Worm (Caenorhabditis elegans) whole organism, late embryonic: ENCODE measurements around the gene lgc-53.

ENCODE experiments used
- C08G9.2 ChIP-seq: sonication (generic microtip); optimal IDR thresholded peaks from 2 replicates; lab custom pipeline; 2016; ENCODE audit warnings: mild to moderate bottlenecking, missing genetic modification characterization, moderate library complexity, missing compliant biosample characterization
- F13H6.1 ChIP-seq: sonication (generic microtip); optimal IDR thresholded peaks from 2 replicates; lab custom pipeline; 2016; ENCODE audit warnings: missing genetic modification characterization, missing compliant biosample characterization
- Y22D7AL.16 ChIP-seq: sonication (generic microtip); optimal IDR thresholded peaks from 2 replicates; lab custom pipeline; 2016; ENCODE audit warnings: missing genetic modification characterization, missing compliant biosample characterization
- ahr-1 ChIP-seq: sonication (generic microtip); optimal IDR thresholded peaks from 2 replicates; lab custom pipeline; 2016; ENCODE audit warnings: missing genetic modification characterization, missing compliant biosample characterization
- ama-1 ChIP-seq: fragments of 150-350 bp; optimal IDR thresholded peaks from 2 replicates; lab custom pipeline; 2014
- ceh-18 ChIP-seq: sonication (generic microtip); optimal IDR thresholded peaks from 2 replicates; lab custom pipeline; 2016; ENCODE audit warnings: missing genetic modification characterization, missing compliant biosample characterization
- ceh-19 ChIP-seq: fragments of 200-800 bp; sonication (Bioruptor generic); optimal IDR thresholded peaks from 2 replicates; lab custom pipeline; 2018; ENCODE audit warnings: mild to moderate bottlenecking, missing genetic modification characterization, missing compliant biosample characterization
- ceh-22 ChIP-seq: sonication (generic microtip); optimal IDR thresholded peaks from 2 replicates; lab custom pipeline; 2017; ENCODE audit warnings: missing biosample characterization, missing genetic modification characterization
- ceh-24 ChIP-seq: sonication (generic microtip); optimal IDR thresholded peaks from 2 replicates; lab custom pipeline; 2016; ENCODE audit warnings: mild to moderate bottlenecking, missing genetic modification characterization, missing compliant biosample characterization
- ceh-30 ChIP-seq: fragments of 150-350 bp; optimal IDR thresholded peaks from 2 replicates; lab custom pipeline; 2014; ENCODE audit warnings: missing biosample characterization, missing genetic modification characterization
- ceh-31 ChIP-seq: sonication (generic microtip); optimal IDR thresholded peaks from 2 replicates; lab custom pipeline; 2016; ENCODE audit warnings: missing genetic modification characterization, missing compliant biosample characterization
- ets-4 ChIP-seq: sonication (generic microtip); optimal IDR thresholded peaks from 2 replicates; lab custom pipeline; 2016; ENCODE audit warnings: missing genetic modification characterization, missing compliant biosample characterization
- fax-1 ChIP-seq: sonication (generic microtip); optimal IDR thresholded peaks from 2 replicates; lab custom pipeline; 2016; ENCODE audit warnings: missing genotype, missing genetic modification characterization, missing compliant biosample characterization
- fkh-6 ChIP-seq: sonication (generic microtip); optimal IDR thresholded peaks from 2 replicates; lab custom pipeline; 2016; ENCODE audit warnings: missing genetic modification characterization, missing compliant biosample characterization
- gmeb-2 ChIP-seq: sonication (generic microtip); optimal IDR thresholded peaks from 2 replicates; lab custom pipeline; 2016; ENCODE audit warnings: missing genetic modification characterization, inconsistent platforms, missing compliant biosample characterization
- hlh-13 ChIP-seq: fragments of 200-800 bp; sonication (Bioruptor generic); optimal IDR thresholded peaks from 2 replicates; lab custom pipeline; 2018; ENCODE audit warnings: mild to moderate bottlenecking, missing genetic modification characterization, missing compliant biosample characterization
- hlh-15 ChIP-seq: sonication (generic microtip); optimal IDR thresholded peaks from 2 replicates; lab custom pipeline; 2016; ENCODE audit warnings: missing genetic modification characterization, missing compliant biosample characterization
- hlh-30 ChIP-seq: sonication (generic microtip); optimal IDR thresholded peaks from 2 replicates; lab custom pipeline; 2017; ENCODE audit warnings: antibody characterized with exemption, missing genetic modification characterization, missing compliant biosample characterization; ENCODE audit not compliant: insufficient read depth
- lim-6 ChIP-seq: sonication (generic microtip); optimal IDR thresholded peaks from 2 replicates; lab custom pipeline; 2016; ENCODE audit warnings: missing genetic modification characterization, missing compliant biosample characterization
- lin-11 ChIP-seq: fragments of 200-800 bp; sonication (Bioruptor generic); optimal IDR thresholded peaks from 2 replicates; lab custom pipeline; 2018; ENCODE audit warnings: mild to moderate bottlenecking, missing genetic modification characterization, missing compliant biosample characterization
- madf-2 ChIP-seq: sonication (generic microtip); optimal IDR thresholded peaks from 2 replicates; lab custom pipeline; 2017; ENCODE audit warnings: missing genetic modification characterization, missing compliant biosample characterization
- nfya-1 ChIP-seq: sonication (generic microtip); optimal IDR thresholded peaks from 2 replicates; lab custom pipeline; 2017; ENCODE audit warnings: missing genetic modification characterization, mild to moderate bottlenecking, missing compliant biosample characterization, antibody characterized with exemption, moderate library complexity
- npax-4 ChIP-seq: sonication (generic microtip); optimal IDR thresholded peaks from 2 replicates; lab custom pipeline; 2016; ENCODE audit warnings: missing genetic modification characterization, missing compliant biosample characterization
- pat-9 ChIP-seq: fragments of 200-800 bp; sonication (Bioruptor generic); optimal IDR thresholded peaks from 2 replicates; lab custom pipeline; 2018; ENCODE audit warnings: mild to moderate bottlenecking, missing genetic modification characterization, moderate library complexity, missing compliant biosample characterization
- pha-2 ChIP-seq: sonication (generic microtip); optimal IDR thresholded peaks from 2 replicates; lab custom pipeline; 2017; ENCODE audit warnings: mild to moderate bottlenecking, missing genetic modification characterization, missing compliant biosample characterization
- pqm-1 ChIP-seq: sonication (generic microtip); optimal IDR thresholded peaks from 2 replicates; lab custom pipeline; 2016; ENCODE audit warnings: missing genetic modification characterization, missing compliant biosample characterization
- sdc-2 ChIP-seq: sonication (generic microtip); optimal IDR thresholded peaks from 2 replicates; lab custom pipeline; 2016; ENCODE audit warnings: missing genotype, missing genetic modification characterization, missing compliant biosample characterization
- sox-2 ChIP-seq: fragments of 200-800 bp; sonication (Bioruptor generic); IDR thresholded peaks from 2 replicates; pipeline ENCODE4 v1.3.6; 2022; ENCODE audit warnings: missing genetic modification reagents, missing genetic modification characterization, missing compliant biosample characterization
- syd-9 ChIP-seq: sonication (generic microtip); optimal IDR thresholded peaks from 2 replicates; lab custom pipeline; 2016; ENCODE audit warnings: mild to moderate bottlenecking, missing genetic modification characterization, moderate library complexity, missing compliant biosample characterization
- tbx-2 ChIP-seq: sonication (generic microtip); optimal IDR thresholded peaks from 2 replicates; lab custom pipeline; 2016; ENCODE audit warnings: missing genetic modification characterization, missing compliant biosample characterization
- tbx-7 ChIP-seq: sonication (generic microtip); optimal IDR thresholded peaks from 2 replicates; lab custom pipeline; 2016; ENCODE audit warnings: missing genotype, missing genetic modification characterization, missing compliant biosample characterization
- ttx-3 ChIP-seq: sonication (generic microtip); optimal IDR thresholded peaks from 2 replicates; lab custom pipeline; 2016; ENCODE audit warnings: missing genetic modification reagents, missing genetic modification characterization, missing compliant biosample characterization
- unc-3 ChIP-seq, 2 experiments: fragments of 200-800 bp in 1 of 2; sonication (Bioruptor generic) in 1 of 2; sonication (generic microtip) in 1 of 2; conservative IDR thresholded peaks in 1 of 2; optimal IDR thresholded peaks in 1 of 2; 2 replicates each; pipeline versions ENCODE4 v1.3.6 to Lab custom; 2016 to 2022; ENCODE audit warnings: missing compliant biosample characterization in 2 of 2, missing genetic modification characterization in 2 of 2, missing genetic modification reagents in 1 of 2
- unc-55 ChIP-seq: sonication (generic microtip); optimal IDR thresholded peaks from 2 replicates; lab custom pipeline; 2017; ENCODE audit warnings: missing biosample characterization, missing genetic modification reagents, missing genetic modification characterization
- unc-86 ChIP-seq: sonication (generic microtip); optimal IDR thresholded peaks from 2 replicates; lab custom pipeline; 2016; ENCODE audit warnings: missing genetic modification characterization, missing compliant biosample characterization
- zip-5 ChIP-seq: sonication (generic microtip); optimal IDR thresholded peaks from 2 replicates; lab custom pipeline; 2016; ENCODE audit warnings: missing genetic modification characterization, missing compliant biosample characterization
- ztf-16 ChIP-seq: sonication (generic microtip); optimal IDR thresholded peaks from 2 replicates; lab custom pipeline; 2017; ENCODE audit warnings: missing genetic modification characterization, missing compliant biosample characterization

The lgc-53 gene

ce11 chrX:16671234-16671633 is 40.2 kb upstream of the lgc-53 start:
- TF ChIP-seq ceh-24 (no peak), F13H6.1 (no peak), ceh-30 (no peak), madf-2 (no peak), ama-1 (lab: Kevin White, UChicago) (no peak)

DNA sequence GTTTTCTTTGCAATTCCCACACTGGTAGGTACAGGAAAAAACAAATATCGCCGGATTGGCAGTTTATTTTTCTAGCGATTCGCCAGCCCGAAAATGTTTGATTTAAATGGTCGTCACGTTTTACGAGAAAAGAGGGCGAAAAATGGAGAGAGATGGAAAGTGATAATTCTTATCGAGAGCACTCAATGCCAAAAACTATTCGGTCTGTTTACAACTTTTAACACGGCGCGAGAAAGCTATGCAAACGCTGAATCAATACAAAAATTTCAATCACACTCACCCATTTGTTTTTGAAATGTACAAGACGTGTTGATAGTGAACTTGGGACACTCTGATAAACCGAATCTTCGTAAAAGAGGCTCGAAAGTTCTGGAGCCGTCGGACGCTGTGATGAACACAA is 38.8 kb upstream of the lgc-53 start:
- TF ChIP-seq unc-86 (tag; lab: Kevin White, UChicago) (no peak), ceh-18 (tag; lab: Kevin White, UChicago) (no peak), ets-4 (no peak), hlh-30 (no peak), zip-5 (no peak), hlh-13 (GFP tag; lab: Kevin White, UChicago) (no peak), ceh-24 (no peak), sdc-2 (tag; lab: Kevin White, UChicago) (no peak), sox-2 (no peak), ztf-16 (tag; lab: Kevin White, UChicago) (no peak)
- TF ChIP-seq, all 69 proteins: peak for 0

DNA sequence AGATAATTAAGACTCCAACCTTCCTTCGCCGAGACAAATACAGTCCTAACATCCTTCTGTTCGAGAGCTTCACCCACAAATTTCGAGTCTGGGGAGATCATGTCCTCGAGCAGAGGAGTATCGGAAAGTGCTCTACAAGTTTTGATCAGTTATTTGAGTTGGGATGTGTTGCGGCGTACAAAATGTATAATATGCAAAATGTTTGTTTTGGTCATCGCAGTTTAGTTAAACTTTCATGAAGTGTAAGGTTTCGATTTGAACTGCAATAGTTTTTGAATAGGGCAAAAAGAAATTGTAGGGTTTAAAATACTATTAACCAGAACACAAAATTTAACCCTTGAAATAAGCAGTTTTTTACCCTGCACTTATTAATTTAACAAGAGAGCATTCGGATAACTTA is 36.8 kb upstream of the lgc-53 start, which contains the start of gene tag-343:
Gene tag-343 (minus strand): TSS at position 101 of the 400 bp plus-strand sequence.
- TF ChIP-seq madf-2 (no peak), hlh-15 (tag; lab: Kevin White, UChicago) (no peak), sdc-2 (tag; lab: Kevin White, UChicago) (no peak), fax-1 (tag; lab: Kevin White, UChicago) (no peak), gmeb-2 (tag; lab: Kevin White, UChicago) (no peak), ceh-22 (no peak), sox-2 (no peak), ceh-31 (no peak), zip-5 (no peak)

DNA sequence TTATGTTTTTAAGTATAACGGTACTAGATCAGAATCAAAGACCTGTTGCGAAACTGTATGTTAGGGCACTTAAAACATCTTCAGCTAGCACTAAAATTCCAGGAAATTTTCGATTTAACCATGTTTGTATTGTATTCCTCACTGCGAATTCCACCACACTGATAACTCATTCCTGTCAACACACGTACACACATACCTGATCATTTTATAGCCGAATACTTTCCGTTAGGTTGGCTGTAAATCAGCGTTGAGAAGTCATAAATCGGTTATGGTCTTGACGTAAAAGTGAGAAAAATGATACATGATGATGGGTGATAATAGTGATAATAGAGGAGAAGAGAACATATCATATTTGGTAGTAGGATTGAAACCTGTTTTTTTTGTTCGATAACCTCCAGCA is 35.8 kb upstream of the lgc-53 start:
- TF ChIP-seq lin-11 (tag; lab: Kevin White, UChicago) (no peak), npax-4 (tag; lab: Kevin White, UChicago) (no peak), ama-1 (lab: Kevin White, UChicago) (no peak), F13H6.1 (no peak), tbx-2 (no peak), zip-5 (no peak), tbx-7 (tag; lab: Kevin White, UChicago) (no peak), syd-9 (tag; lab: Kevin White, UChicago) (no peak), ceh-19 (GFP tag; lab: Kevin White, UChicago) (no peak), pqm-1 (tag; lab: Kevin White, UChicago) (no peak)

DNA sequence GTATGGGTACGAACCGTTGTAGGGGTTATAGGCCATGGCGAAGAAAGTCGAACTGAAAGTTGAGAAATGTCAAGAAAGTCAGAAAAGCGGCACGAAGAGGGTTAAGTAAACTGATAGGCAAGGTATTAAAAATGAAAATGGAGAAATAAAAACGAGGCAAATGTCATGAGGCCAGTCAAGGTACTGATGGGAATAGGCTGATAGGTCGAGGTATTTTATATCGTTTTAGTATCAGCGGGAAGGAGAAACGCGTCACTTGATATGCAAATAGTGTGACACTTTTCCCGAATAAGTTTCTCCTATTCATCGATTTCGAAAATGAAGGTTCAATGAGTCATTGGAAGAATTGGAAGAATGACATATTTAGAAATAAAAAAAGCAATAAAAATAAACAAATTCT is 33.8 kb upstream of the lgc-53 start, which contains the start of gene F22H10.3:
Gene F22H10.3 (minus strand): TSS at position 36 of the 400 bp plus-strand sequence.
- TF ChIP-seq ceh-30 (no peak), pqm-1 (tag; lab: Kevin White, UChicago) (no peak), Y22D7AL.16 (tag; lab: Kevin White, UChicago) (no peak), fax-1 (tag; lab: Kevin White, UChicago) (no peak), pat-9 (tag; lab: Kevin White, UChicago) (no peak), sox-2 (no peak), nfya-1 (tag; lab: Kevin White, UChicago) (no peak), lim-6 (tag; lab: Kevin White, UChicago) (no peak), fkh-6 (tag; lab: Kevin White, UChicago) (no peak), sdc-2 (tag; lab: Kevin White, UChicago) (no peak), ahr-1 (no peak), gmeb-2 (tag; lab: Kevin White, UChicago) (no peak), ttx-3 (tag; lab: Kevin White, UChicago) (no peak), C08G9.2 (tag; lab: Kevin White, UChicago) (no peak), unc-55 (GFP tag; lab: Kevin White, UChicago) (no peak), unc-3 (GFP tag; conservative IDR thresholded peaks at IDR 0.05; lab: Robert Waterston, UW) (no peak), unc-3 (tag; optimal IDR thresholded peaks at IDR 0.05; lab: Kevin White, UChicago) (no peak), pha-2 (tag; lab: Kevin White, UChicago) (no peak), ceh-22 (no peak), hlh-15 (tag; lab: Kevin White, UChicago) (no peak)
